Worm (Caenorhabditis elegans): ENCODE measurements around the gene F48C5.2.

F48C5.2 gene

DNA sequence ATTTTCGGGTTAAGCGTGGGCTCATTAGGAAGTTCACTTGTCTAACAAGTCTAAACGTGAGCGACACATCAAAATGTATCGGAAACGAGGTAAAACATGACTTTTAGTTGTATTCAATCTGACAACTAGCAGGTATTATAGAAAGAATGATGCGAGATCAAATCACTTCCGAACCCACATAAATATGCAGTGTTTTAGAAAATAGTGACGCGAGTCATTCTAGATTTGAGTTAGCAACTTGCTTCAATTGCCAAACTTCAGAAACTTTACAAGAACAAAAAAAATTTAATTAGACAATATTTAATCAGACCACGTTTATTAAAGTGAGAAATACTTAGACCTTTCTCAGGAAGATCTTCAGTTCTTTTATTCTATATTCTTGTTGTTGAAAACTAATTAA, 2.5 kb upstream of the F48C5.2 start:
- TF ChIP-seq nhr-25 (tag; optimal IDR thresholded peaks at IDR 0.05), result no peak
- no peak for TF ChIP-seq unc-39 (tag; optimal IDR thresholded peaks at IDR 0.05)
- no peak for TF ChIP-seq sma-3 (GFP tag; optimal IDR thresholded peaks at IDR 0.05)
- no peak for TF ChIP-seq nhr-237 (tag; optimal IDR thresholded peaks at IDR 0.05)
- no peak for TF ChIP-seq ztf-11 (tag; optimal IDR thresholded peaks at IDR 0.05)
- no peak for TF ChIP-seq mbf-1 (tag; optimal IDR thresholded peaks at IDR 0.05)
- no peak for TF ChIP-seq unc-62 (GFP tag; optimal IDR thresholded peaks at IDR 0.05)
- TF ChIP-seq mdl-1 (tag; optimal IDR thresholded peaks at IDR 0.05), result no peak
- no peak for TF ChIP-seq lin-13 (GFP tag; optimal IDR thresholded peaks at IDR 0.05)
- no peak for TF ChIP-seq ztf-1 (GFP tag; conservative IDR thresholded peaks at IDR 0.05)
- no peak for TF ChIP-seq aly-2 (tag; optimal IDR thresholded peaks at IDR 0.05)
- no peak for TF ChIP-seq egl-27 (tag; optimal IDR thresholded peaks at IDR 0.05)
- TF ChIP-seq lin-11 (tag; optimal IDR thresholded peaks at IDR 0.05), result no peak
- no peak for TF ChIP-seq lsy-2 (tag; optimal IDR thresholded peaks at IDR 0.05)
- no peak for TF ChIP-seq sem-4 (tag; optimal IDR thresholded peaks at IDR 0.05)
- TF ChIP-seq ama-1 (optimal IDR thresholded peaks at IDR 0.05), result no peak

DNA sequence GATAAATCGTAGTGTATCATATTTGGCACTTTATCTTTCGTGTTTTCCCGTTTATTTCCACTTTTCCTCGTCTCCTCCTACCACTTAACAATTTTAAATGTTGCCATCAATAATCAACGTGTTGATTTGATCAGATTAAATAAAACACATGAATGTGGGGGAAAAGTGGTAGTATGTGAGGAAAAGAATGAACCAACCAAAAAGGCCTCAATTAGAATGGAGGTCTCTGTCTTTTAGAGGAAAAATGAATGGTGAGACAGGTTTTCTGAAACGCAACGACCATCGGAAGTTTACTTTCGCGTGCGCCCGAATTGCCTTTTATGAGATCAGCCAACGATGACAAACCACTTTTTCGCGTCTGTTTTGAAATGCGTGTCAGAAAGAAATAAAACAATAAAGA, 1.8 kb downstream of the F48C5.2 start:
- peak; percentile 56 for TF ChIP-seq nhr-25 (tag; optimal IDR thresholded peaks at IDR 0.05)
- peak; percentile 10 for TF ChIP-seq sem-4 (tag; optimal IDR thresholded peaks at IDR 0.05)
- no peak for TF ChIP-seq elt-3 (tag; optimal IDR thresholded peaks at IDR 0.05)
- no peak for TF ChIP-seq ama-1 (optimal IDR thresholded peaks at IDR 0.05)
- no peak for TF ChIP-seq ztf-1 (GFP tag; conservative IDR thresholded peaks at IDR 0.05)
- no peak for TF ChIP-seq dmd-4 (tag; optimal IDR thresholded peaks at IDR 0.05)
- no peak for TF ChIP-seq sma-3 (GFP tag; optimal IDR thresholded peaks at IDR 0.05)
- no peak for TF ChIP-seq Y55F3AM.14 (GFP tag; optimal IDR thresholded peaks at IDR 0.05)
- no peak for TF ChIP-seq lsy-2 (tag; optimal IDR thresholded peaks at IDR 0.05)
- TF ChIP-seq ZK546.5 (tag; optimal IDR thresholded peaks at IDR 0.05), result no peak

DNA sequence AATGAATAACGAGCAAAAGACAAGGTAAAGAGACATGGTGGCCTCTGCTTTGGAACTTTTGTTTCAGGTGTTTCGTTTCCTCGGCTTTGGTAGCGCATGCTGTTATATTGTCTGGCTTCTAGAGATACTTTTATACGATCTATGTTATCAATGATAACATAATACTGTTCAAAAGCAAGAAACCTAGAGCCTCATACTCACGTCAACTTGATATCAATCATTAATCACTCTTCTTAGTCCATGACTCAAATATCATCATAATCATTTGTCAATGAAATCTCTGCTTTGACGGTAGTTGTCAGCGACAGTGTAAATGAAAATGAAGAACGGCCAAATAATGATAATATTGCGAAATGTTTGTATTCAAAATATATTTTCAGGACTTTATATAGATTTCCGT, 3.9 kb downstream of the F48C5.2 start:
- TF ChIP-seq sma-9 (GFP tag; optimal IDR thresholded peaks at IDR 0.05), result peak; percentile 58
- no peak for TF ChIP-seq sma-9 (tag; optimal IDR thresholded peaks at IDR 0.05)
- peak; percentile 26 for TF ChIP-seq fos-1 (tag; optimal IDR thresholded peaks at IDR 0.05)
- no peak for TF ChIP-seq nhr-12 (tag; optimal IDR thresholded peaks at IDR 0.05)
- peak; percentile 37 for TF ChIP-seq sma-3 (GFP tag; optimal IDR thresholded peaks at IDR 0.05)

DNA sequence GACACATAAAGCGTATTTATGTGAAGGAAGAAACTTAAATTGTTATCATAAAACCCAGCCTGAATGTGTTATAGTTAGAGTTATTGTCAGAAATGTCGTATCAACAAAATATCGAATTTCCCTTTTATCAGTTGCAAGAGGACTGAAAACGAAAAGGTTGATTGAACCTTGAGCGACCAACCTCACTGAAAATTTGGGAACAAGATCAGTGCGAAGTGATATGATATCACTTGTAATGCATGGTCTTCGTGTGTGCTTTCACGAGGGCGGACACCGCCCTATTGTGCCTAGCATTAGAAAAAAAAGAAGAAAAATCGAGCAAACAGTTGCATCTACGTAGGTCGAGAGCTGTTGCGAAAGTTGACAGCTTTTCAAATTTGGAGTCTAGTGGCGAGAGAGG, 6.4 kb downstream of the F48C5.2 start:
- TF ChIP-seq nhr-11 (tag; optimal IDR thresholded peaks at IDR 0.05) (no peak), Y55F3AM.14 (GFP tag; optimal IDR thresholded peaks at IDR 0.05) (no peak), ztf-11 (tag; optimal IDR thresholded peaks at IDR 0.05) (no peak), nhr-129 (tag; optimal IDR thresholded peaks at IDR 0.05) (peak; percentile 32), unc-55 (GFP tag; optimal IDR thresholded peaks at IDR 0.05) (no peak), ztf-4 (tag; optimal IDR thresholded peaks at IDR 0.05) (no peak), ztf-1 (GFP tag; conservative IDR thresholded peaks at IDR 0.05) (no peak), mab-5 (tag; optimal IDR thresholded peaks at IDR 0.05) (no peak), nhr-10 (tag; optimal IDR thresholded peaks at IDR 0.05) (no peak), mdl-1 (tag; optimal IDR thresholded peaks at IDR 0.05) (no peak), fos-1 (tag; optimal IDR thresholded peaks at IDR 0.05) (peak; percentile 72), nhr-237 (tag; optimal IDR thresholded peaks at IDR 0.05) (no peak), nhr-25 (tag; optimal IDR thresholded peaks at IDR 0.05) (no peak), sem-4 (tag; optimal IDR thresholded peaks at IDR 0.05) (no peak), ZK546.5 (tag; optimal IDR thresholded peaks at IDR 0.05) (no peak), ceh-82 (tag; optimal IDR thresholded peaks at IDR 0.05) (no peak), nhr-77 (tag; optimal IDR thresholded peaks at IDR 0.05) (no peak), blmp-1 (tag; optimal IDR thresholded peaks at IDR 0.05; ENCODE audit: insufficient read depth) (no peak), zag-1 (tag; optimal IDR thresholded peaks at IDR 0.05) (no peak), nhr-12 (tag; optimal IDR thresholded peaks at IDR 0.05) (no peak), nhr-6 (tag; optimal IDR thresholded peaks at IDR 0.05) (no peak), nhr-23 (tag; optimal IDR thresholded peaks at IDR 0.05) (no peak), ceh-16 (tag; optimal IDR thresholded peaks at IDR 0.05) (no peak), alr-1 (tag; optimal IDR thresholded peaks at IDR 0.05) (no peak), F13H6.1 (tag; optimal IDR thresholded peaks at IDR 0.05) (peak; percentile 44), lin-13 (GFP tag; optimal IDR thresholded peaks at IDR 0.05) (no peak), gmeb-1 (tag; optimal IDR thresholded peaks at IDR 0.05) (peak; percentile 12), crh-2 (tag; optimal IDR thresholded peaks at IDR 0.05) (peak; percentile 41), sma-9 (GFP tag; optimal IDR thresholded peaks at IDR 0.05) (peak; percentile 64), sma-9 (tag; optimal IDR thresholded peaks at IDR 0.05) (no peak), C34F6.9 (tag; optimal IDR thresholded peaks at IDR 0.05) (no peak)

Measured in whole organism, L2 larva.